Worm (Caenorhabditis elegans) whole organism, late embryonic: Measurements from ENCODE around the gene Y51B9A.6.

ENCODE experiments used
- C08G9.2 ChIP-seq: sonication (generic microtip); optimal IDR thresholded peaks from 2 replicates; lab custom pipeline; 2016; ENCODE audit warnings: mild to moderate bottlenecking, missing genetic modification characterization, moderate library complexity, missing compliant biosample characterization
- C38D4.7 ChIP-seq: fragments of 200-800 bp; sonication (Bioruptor generic); optimal IDR thresholded peaks from 2 replicates; lab custom pipeline; 2018; ENCODE audit warnings: mild to moderate bottlenecking, missing genetic modification characterization, moderate library complexity, missing compliant biosample characterization
- T23F11.4 ChIP-seq: fragments of 200-800 bp; sonication (Bioruptor generic); optimal IDR thresholded peaks from 2 replicates; lab custom pipeline; 2018; ENCODE audit warnings: mild to moderate bottlenecking, missing genetic modification characterization, missing compliant biosample characterization
- ceh-19 ChIP-seq: fragments of 200-800 bp; sonication (Bioruptor generic); optimal IDR thresholded peaks from 2 replicates; lab custom pipeline; 2018; ENCODE audit warnings: mild to moderate bottlenecking, missing genetic modification characterization, missing compliant biosample characterization
- ceh-24 ChIP-seq: sonication (generic microtip); optimal IDR thresholded peaks from 2 replicates; lab custom pipeline; 2016; ENCODE audit warnings: mild to moderate bottlenecking, missing genetic modification characterization, missing compliant biosample characterization
- ceh-30 ChIP-seq: fragments of 150-350 bp; optimal IDR thresholded peaks from 2 replicates; lab custom pipeline; 2014; ENCODE audit warnings: missing biosample characterization, missing genetic modification characterization
- ceh-9 ChIP-seq: sonication (generic microtip); optimal IDR thresholded peaks from 2 replicates; lab custom pipeline; 2016; ENCODE audit warnings: mild to moderate bottlenecking, missing genetic modification characterization, inconsistent platforms, missing compliant biosample characterization
- fax-1 ChIP-seq: sonication (generic microtip); optimal IDR thresholded peaks from 2 replicates; lab custom pipeline; 2016; ENCODE audit warnings: missing genotype, missing genetic modification characterization, missing compliant biosample characterization
- fkh-6 ChIP-seq: sonication (generic microtip); optimal IDR thresholded peaks from 2 replicates; lab custom pipeline; 2016; ENCODE audit warnings: missing genetic modification characterization, missing compliant biosample characterization
- gmeb-2 ChIP-seq: sonication (generic microtip); optimal IDR thresholded peaks from 2 replicates; lab custom pipeline; 2016; ENCODE audit warnings: missing genetic modification characterization, inconsistent platforms, missing compliant biosample characterization
- hlh-6 ChIP-seq: sonication (generic microtip); optimal IDR thresholded peaks from 2 replicates; lab custom pipeline; 2016; ENCODE audit warnings: missing genotype, missing genetic modification characterization, missing compliant biosample characterization
- lin-11 ChIP-seq: fragments of 200-800 bp; sonication (Bioruptor generic); optimal IDR thresholded peaks from 2 replicates; lab custom pipeline; 2018; ENCODE audit warnings: mild to moderate bottlenecking, missing genetic modification characterization, missing compliant biosample characterization
- madf-2 ChIP-seq: sonication (generic microtip); optimal IDR thresholded peaks from 2 replicates; lab custom pipeline; 2017; ENCODE audit warnings: missing genetic modification characterization, missing compliant biosample characterization
- npax-4 ChIP-seq: sonication (generic microtip); optimal IDR thresholded peaks from 2 replicates; lab custom pipeline; 2016; ENCODE audit warnings: missing genetic modification characterization, missing compliant biosample characterization
- pat-9 ChIP-seq: fragments of 200-800 bp; sonication (Bioruptor generic); optimal IDR thresholded peaks from 2 replicates; lab custom pipeline; 2018; ENCODE audit warnings: mild to moderate bottlenecking, missing genetic modification characterization, moderate library complexity, missing compliant biosample characterization
- pha-2 ChIP-seq: sonication (generic microtip); optimal IDR thresholded peaks from 2 replicates; lab custom pipeline; 2017; ENCODE audit warnings: mild to moderate bottlenecking, missing genetic modification characterization, missing compliant biosample characterization
- ref-2 ChIP-seq: sonication (generic microtip); optimal IDR thresholded peaks from 2 replicates; lab custom pipeline; 2016; ENCODE audit warnings: missing genetic modification characterization, missing compliant biosample characterization
- sox-4 ChIP-seq: sonication (generic microtip); optimal IDR thresholded peaks from 2 replicates; lab custom pipeline; 2017; ENCODE audit warnings: mild to moderate bottlenecking, missing genetic modification characterization, inconsistent platforms, missing compliant biosample characterization
- unc-3 ChIP-seq, 2 experiments: fragments of 200-800 bp in 1 of 2; sonication (Bioruptor generic) in 1 of 2; sonication (generic microtip) in 1 of 2; conservative IDR thresholded peaks in 1 of 2; optimal IDR thresholded peaks in 1 of 2; 2 replicates each; pipeline versions ENCODE4 v1.3.6 to Lab custom; 2016 to 2022; ENCODE audit warnings: missing compliant biosample characterization in 2 of 2, missing genetic modification characterization in 2 of 2, missing genetic modification reagents in 1 of 2
- unc-42 ChIP-seq: sonication (generic microtip); optimal IDR thresholded peaks from 2 replicates; lab custom pipeline; 2016; ENCODE audit warnings: missing genotype, missing genetic modification characterization, missing compliant biosample characterization
- unc-55 ChIP-seq: sonication (generic microtip); optimal IDR thresholded peaks from 2 replicates; lab custom pipeline; 2017; ENCODE audit warnings: missing biosample characterization, missing genetic modification reagents, missing genetic modification characterization
- zip-5 ChIP-seq: sonication (generic microtip); optimal IDR thresholded peaks from 2 replicates; lab custom pipeline; 2016; ENCODE audit warnings: missing genetic modification characterization, missing compliant biosample characterization
- ztf-16 ChIP-seq: sonication (generic microtip); optimal IDR thresholded peaks from 2 replicates; lab custom pipeline; 2017; ENCODE audit warnings: missing genetic modification characterization, missing compliant biosample characterization

Gene Y51B9A.6

DNA sequence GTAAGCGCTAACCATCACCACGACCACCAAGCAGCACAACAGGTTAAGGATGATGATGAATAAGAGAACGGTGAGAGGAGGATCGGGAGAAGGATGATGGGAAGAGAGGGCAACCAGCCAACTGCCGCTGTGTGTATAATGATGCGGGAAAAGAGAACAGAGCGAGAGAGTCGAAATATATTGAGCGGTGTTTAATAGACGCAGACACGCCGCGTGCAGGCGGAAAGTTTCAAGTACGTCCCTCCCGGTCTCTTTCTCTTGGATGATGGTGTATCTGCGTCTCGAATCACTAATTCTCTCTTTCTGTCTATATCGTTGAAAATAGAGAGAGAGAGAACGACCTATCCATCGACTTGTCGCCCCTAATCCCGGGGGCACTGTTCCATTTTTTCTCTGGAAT is 46.3 kb downstream of the Y51B9A.6 start (continued):
- TF ChIP-seq zip-5 (tag; lab: Kevin White, UChicago) (no peak), gmeb-2 (tag; lab: Kevin White, UChicago) (no peak), ceh-30 (no peak), fkh-6 (tag; lab: Kevin White, UChicago) (no peak), hlh-6 (no peak), pat-9 (tag; lab: Kevin White, UChicago) (no peak), unc-3 (GFP tag; conservative IDR thresholded peaks at IDR 0.05; lab: Robert Waterston, UW) (0 out of 2 replicates have a peak, but pooled peaks have one; percentile 18), unc-3 (tag; optimal IDR thresholded peaks at IDR 0.05; lab: Kevin White, UChicago) (no peak), lin-11 (no peak), unc-55 (GFP tag; lab: Kevin White, UChicago) (peak; percentile 18), ceh-19 (peak; percentile 32), ref-2 (peak; percentile 30), madf-2 (tag; lab: Kevin White, UChicago) (no peak), ceh-9 (tag; lab: Kevin White, UChicago) (no peak), C08G9.2 (tag; lab: Kevin White, UChicago) (no peak), T23F11.4 (GFP tag; lab: Kevin White, UChicago) (no peak), ceh-24 (tag; lab: Kevin White, UChicago) (no peak), fax-1 (tag; lab: Kevin White, UChicago) (no peak), C38D4.7 (GFP tag; lab: Kevin White, UChicago) (no peak), ztf-16 (tag; lab: Kevin White, UChicago) (no peak), pha-2 (tag; lab: Kevin White, UChicago) (no peak), unc-42 (peak; percentile 7), sox-4 (tag; lab: Kevin White, UChicago) (no peak)

- no peak for TF ChIP-seq npax-4 (tag; lab: Kevin White, UChicago)
Measured at ce11 chrII:9352669-9353068, 50.3 kb downstream of the Y51B9A.6 start, which contains the start of the genes sdhb-1 and cup-15. TSS of gene sdhb-1 (minus strand) at chrII:9352731. TSS of gene cup-15 (plus strand) at chrII:9353000.
